Worm (Caenorhabditis elegans) whole organism, midembryonic: Measurements from ENCODE around the gene mltn-13.

Experiments
- T22C8.4 ChIP-seq: fragments of 200-800 bp; sonication (Bioruptor generic); IDR thresholded peaks from 2 replicates; pipeline ENCODE4 v1.3.6; 2022; ENCODE audit warnings: missing genetic modification characterization, missing compliant biosample characterization
- cog-1 ChIP-seq: sonication (generic microtip); optimal IDR thresholded peaks from 2 replicates; lab custom pipeline; 2016; ENCODE audit warnings: missing genetic modification characterization, missing compliant biosample characterization
- flt-1 ChIP-seq: fragments of 200-800 bp; sonication (Bioruptor generic); IDR thresholded peaks from 2 replicates; pipeline ENCODE4 v1.3.6; 2022; ENCODE audit warnings: missing genetic modification characterization, missing compliant biosample characterization
- klf-2 ChIP-seq: fragments of 200-800 bp; sonication (Bioruptor generic); conservative IDR thresholded peaks from 2 replicates; pipeline ENCODE4 v1.3.6; 2022; ENCODE audit warnings: missing genetic modification reagents, missing genetic modification characterization, missing compliant biosample characterization
- med-1 ChIP-seq: sonication (generic microtip); optimal IDR thresholded peaks from 2 replicates; lab custom pipeline; 2017; ENCODE audit warnings: missing genetic modification characterization, mild to moderate bottlenecking, missing compliant biosample characterization, antibody characterized with exemption, missing genetic modification reagents; ENCODE audit not compliant: insufficient read depth
- ref-1 ChIP-seq: fragments of 200-800 bp; sonication (Bioruptor generic); conservative IDR thresholded peaks from 2 replicates; pipeline ENCODE4 v1.3.6; 2022; ENCODE audit warnings: missing genetic modification reagents, missing genetic modification characterization, missing compliant biosample characterization
- tab-1 ChIP-seq: fragments of 200-800 bp; sonication (Bioruptor generic); IDR thresholded peaks from 2 replicates; pipeline ENCODE4 v1.3.6; 2022; ENCODE audit warnings: missing genetic modification characterization, missing compliant biosample characterization
- ztf-23 ChIP-seq: fragments of 200-800 bp; sonication (Bioruptor generic); IDR thresholded peaks from 2 replicates; pipeline ENCODE4 v1.3.6; 2022; ENCODE audit warnings: missing genetic modification reagents, missing genetic modification characterization, missing compliant biosample characterization
- ztf-29 ChIP-seq: fragments of 200-800 bp; sonication (Bioruptor generic); IDR thresholded peaks from 2 replicates; pipeline ENCODE4 v1.3.6; 2022; ENCODE audit warnings: missing genetic modification reagents, missing genetic modification characterization, missing compliant biosample characterization

mltn-13 gene

DNA sequence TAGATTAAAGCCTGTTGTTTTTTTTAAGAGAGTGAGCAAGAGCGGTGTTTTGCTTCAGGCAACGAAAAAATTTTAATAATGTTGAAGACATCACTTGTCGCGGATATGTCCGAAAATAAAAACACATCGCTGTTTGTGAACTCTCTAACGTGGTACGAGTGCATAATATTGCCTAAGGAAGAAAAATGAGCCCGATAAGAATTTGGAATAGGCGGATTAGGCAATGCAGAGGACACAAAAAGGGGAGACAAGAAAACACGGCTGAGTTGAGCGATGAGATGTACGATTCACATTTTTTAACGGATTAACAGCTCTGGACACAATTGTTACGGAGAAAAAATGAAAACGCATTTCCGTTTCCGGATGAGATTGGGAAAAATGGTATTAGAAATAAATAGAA lies 20.8 kb downstream of the mltn-13 start:
- TF ChIP-seq T22C8.4 (no peak), ref-1 (no peak), ztf-23 (GFP tag; lab: Robert Waterston, UW) (no peak), klf-2 (GFP tag; lab: Robert Waterston, UW) (no peak), flt-1 (GFP tag; lab: Robert Waterston, UW) (no peak), med-1 (GFP tag; lab: Kevin White, UChicago) (no peak), tab-1 (no peak), cog-1 (tag; lab: Kevin White, UChicago) (no peak), ztf-29 (GFP tag; lab: Robert Waterston, UW) (no peak)

DNA sequence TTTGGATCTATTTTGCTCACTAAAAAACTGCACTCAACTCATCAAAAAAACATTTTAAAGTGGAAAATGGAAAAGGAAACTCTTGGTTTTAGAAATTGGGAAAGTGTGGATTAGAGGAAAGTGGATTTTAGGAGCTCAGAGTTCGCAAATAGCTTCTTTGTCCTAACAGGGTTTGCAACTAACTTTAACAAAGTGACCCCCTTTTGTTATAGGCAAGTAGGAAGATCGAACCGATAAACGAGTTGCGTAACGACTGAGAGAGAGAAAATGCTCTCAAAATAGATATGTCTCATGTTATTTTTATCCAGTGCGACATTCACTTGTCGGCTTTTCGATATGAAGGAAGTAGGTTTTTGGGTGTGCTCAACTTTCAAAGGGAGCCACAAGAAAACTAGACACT lies 21.7 kb downstream of the mltn-13 start:
- TF ChIP-seq ztf-29 (GFP tag; lab: Robert Waterston, UW): no peak

DNA sequence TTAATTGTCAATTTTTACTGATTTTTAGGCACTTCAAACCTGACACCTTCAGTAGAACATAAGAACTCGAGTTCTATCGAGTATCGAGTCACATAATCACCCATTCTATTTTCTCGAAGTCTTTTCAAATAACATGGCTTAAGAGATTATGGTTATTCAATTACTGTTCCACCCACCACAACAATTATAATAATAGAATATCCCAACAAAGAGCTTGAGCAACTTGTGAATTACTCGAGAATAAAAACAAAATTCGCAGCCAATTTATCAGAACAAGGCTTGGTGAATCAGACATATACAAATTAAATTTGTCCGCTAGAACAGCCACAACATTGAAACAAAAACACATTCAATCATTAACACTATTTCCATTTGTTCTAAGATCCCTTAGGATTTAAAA lies 23.9 kb downstream of the mltn-13 start:
- no peak for TF ChIP-seq ztf-23 (GFP tag; lab: Robert Waterston, UW)
- no peak for TF ChIP-seq T22C8.4
- no peak for TF ChIP-seq ztf-29 (GFP tag; lab: Robert Waterston, UW)
- TF ChIP-seq tab-1: no peak
- TF ChIP-seq flt-1 (GFP tag; lab: Robert Waterston, UW): no peak
- no peak for TF ChIP-seq klf-2 (GFP tag; lab: Robert Waterston, UW)
- TF ChIP-seq cog-1 (tag; lab: Kevin White, UChicago): no peak

DNA sequence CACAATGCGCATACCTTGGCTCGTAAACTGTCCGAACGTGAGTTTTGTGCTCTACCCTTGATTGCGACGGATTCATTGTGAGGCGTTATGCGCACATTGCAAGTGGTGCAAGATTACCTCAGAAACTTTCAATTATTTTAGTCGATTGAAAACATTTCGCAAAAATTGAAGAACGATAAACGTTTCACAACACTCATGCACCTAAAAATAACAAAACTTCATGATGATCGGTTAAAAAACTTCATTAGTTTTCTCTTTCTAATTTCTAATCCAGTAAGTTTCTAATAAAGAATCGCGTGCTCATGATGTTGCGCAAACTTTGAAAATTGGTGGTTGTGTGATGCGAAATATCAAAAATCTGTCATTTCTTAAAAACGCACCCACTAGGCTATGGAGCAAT lies 29.4 kb downstream of the mltn-13 start, which contains the start of gene dop-1:
Gene dop-1, minus strand, starts transcription at position 101 of the 400 bp plus-strand sequence.
- TF ChIP-seq ref-1: no peak
- TF ChIP-seq tab-1: no peak
- TF ChIP-seq ztf-29 (GFP tag; lab: Robert Waterston, UW): no peak
- no peak for TF ChIP-seq flt-1 (GFP tag; lab: Robert Waterston, UW)
- no peak for TF ChIP-seq med-1 (GFP tag; lab: Kevin White, UChicago)
- no peak for TF ChIP-seq ztf-23 (GFP tag; lab: Robert Waterston, UW)
- no peak for TF ChIP-seq cog-1 (tag; lab: Kevin White, UChicago)
- TF ChIP-seq T22C8.4: no peak
- no peak for TF ChIP-seq klf-2 (GFP tag; lab: Robert Waterston, UW)

DNA sequence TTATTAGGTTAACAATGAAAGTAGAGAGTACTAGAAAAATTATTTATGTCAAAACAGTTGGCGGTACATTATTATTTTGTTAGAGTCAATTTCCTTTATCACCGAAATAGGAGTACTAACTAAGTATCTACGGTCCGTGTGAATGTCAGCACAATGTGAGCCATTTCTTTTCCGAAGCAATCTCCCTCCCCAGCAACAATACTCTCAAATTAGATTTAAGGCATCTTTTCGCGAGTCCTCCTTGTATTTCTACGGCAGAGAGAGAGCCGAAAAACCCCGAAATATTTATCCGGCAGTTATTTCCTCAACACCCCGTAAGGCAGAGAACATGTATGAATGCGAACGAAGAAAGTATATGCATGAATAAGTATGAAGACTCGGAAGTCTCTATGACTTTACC lies 32.9 kb downstream of the mltn-13 start:
- no peak for TF ChIP-seq med-1 (GFP tag; lab: Kevin White, UChicago)
- no peak for TF ChIP-seq ztf-23 (GFP tag; lab: Robert Waterston, UW)
- TF ChIP-seq ztf-29 (GFP tag; lab: Robert Waterston, UW): no peak
- TF ChIP-seq tab-1: no peak
- TF ChIP-seq cog-1 (tag; lab: Kevin White, UChicago): no peak
- no peak for TF ChIP-seq klf-2 (GFP tag; lab: Robert Waterston, UW)
- TF ChIP-seq ref-1: no peak
- TF ChIP-seq T22C8.4: no peak
- TF ChIP-seq flt-1 (GFP tag; lab: Robert Waterston, UW): no peak

DNA sequence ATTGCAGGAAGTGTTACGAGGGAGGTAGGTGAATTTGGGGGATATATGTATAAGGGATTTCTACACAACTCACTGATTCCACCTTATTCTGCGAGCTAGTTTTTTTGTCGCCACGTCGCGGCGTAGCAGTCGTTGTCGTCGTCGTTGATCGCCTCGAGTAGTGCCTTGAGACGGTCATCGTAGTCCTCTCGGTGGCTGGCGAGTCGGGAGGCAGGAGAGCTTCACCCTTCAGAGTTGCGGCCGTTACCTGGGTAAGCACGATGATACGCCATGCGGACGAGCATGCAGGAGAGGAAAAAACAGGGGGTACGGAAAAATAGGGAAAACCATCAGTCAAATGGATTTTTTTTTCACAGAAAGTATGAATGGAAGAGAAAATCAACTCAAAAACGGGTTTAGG lies 35.0 kb downstream of the mltn-13 start:
- TF ChIP-seq cog-1 (tag; lab: Kevin White, UChicago) (no peak), tab-1 (no peak), T22C8.4 (no peak), ztf-23 (GFP tag; lab: Robert Waterston, UW) (no peak), klf-2 (GFP tag; lab: Robert Waterston, UW) (no peak), med-1 (GFP tag; lab: Kevin White, UChicago) (no peak), flt-1 (GFP tag; lab: Robert Waterston, UW) (no peak), ref-1 (no peak), ztf-29 (GFP tag; lab: Robert Waterston, UW) (no peak)

DNA sequence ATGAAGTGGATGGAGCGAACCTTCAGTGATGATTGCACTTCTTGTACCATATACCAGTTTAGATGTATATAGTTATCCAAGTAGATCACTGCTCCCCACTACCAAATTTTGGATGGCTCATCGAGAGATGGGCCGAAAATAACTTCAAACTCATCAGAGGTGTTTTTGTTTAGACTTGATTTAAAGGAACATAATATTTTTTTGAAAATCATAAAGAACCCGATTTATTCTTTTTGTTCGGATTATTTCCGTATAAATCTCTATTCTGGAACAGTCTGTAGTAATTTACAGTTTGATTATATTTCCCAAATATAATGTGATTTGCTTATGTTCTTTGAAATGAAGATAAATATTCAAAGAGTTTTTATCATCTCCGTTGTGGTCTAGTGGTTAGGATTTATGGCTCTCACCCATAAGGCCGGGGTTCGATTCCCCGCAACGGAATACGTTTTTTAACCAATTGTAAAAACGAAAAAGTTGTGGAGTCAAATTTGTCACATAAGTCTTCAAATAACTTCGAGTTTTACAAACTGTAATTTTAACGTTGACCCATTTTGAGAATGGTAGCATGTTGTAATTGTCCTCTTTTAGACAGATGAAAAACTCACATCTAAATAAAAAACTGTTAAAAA lies 37.8 kb downstream of the mltn-13 start:
- TF ChIP-seq med-1 (GFP tag; lab: Kevin White, UChicago): no peak
- TF ChIP-seq flt-1 (GFP tag; lab: Robert Waterston, UW): no peak
- no peak for TF ChIP-seq T22C8.4
- no peak for TF ChIP-seq ref-1
- no peak for TF ChIP-seq ztf-29 (GFP tag; lab: Robert Waterston, UW)
- no peak for TF ChIP-seq tab-1
- TF ChIP-seq klf-2 (GFP tag; lab: Robert Waterston, UW): no peak
- TF ChIP-seq cog-1 (tag; lab: Kevin White, UChicago): no peak
- TF ChIP-seq ztf-23 (GFP tag; lab: Robert Waterston, UW): no peak

DNA sequence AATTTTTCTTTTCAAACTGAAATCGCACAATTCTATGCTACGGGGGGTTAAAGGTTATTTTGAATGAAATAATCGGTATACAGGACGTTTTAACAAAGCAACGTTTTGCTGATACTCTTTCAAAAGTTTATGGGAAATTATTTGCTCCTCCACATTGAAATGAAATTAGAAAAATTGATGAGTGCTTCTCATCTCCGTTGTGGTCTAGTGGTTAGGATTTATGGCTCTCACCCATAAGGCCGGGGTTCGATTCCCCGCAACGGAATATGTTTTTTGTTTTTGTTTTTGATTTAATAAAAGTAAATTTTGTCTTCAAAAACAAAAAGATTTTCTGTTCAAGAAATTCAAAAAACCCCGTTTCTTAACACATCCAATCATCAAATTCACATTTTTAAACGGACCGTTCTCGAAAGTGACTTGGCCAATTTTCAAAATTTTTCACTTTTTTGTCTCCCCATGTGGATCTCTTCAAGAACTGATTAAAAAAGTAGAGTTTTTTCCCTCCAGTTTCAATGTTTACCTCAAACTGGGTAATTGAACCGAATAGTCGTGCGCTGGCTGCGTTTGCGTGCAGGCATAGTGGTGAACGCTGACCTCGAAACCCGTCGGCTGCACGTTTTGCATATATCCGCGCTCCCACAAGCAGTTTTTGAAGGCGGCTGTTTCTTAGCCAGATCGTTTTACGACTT lies 38.4 kb downstream of the mltn-13 start:
- TF ChIP-seq cog-1 (tag; lab: Kevin White, UChicago): no peak
- TF ChIP-seq ref-1: no peak

DNA sequence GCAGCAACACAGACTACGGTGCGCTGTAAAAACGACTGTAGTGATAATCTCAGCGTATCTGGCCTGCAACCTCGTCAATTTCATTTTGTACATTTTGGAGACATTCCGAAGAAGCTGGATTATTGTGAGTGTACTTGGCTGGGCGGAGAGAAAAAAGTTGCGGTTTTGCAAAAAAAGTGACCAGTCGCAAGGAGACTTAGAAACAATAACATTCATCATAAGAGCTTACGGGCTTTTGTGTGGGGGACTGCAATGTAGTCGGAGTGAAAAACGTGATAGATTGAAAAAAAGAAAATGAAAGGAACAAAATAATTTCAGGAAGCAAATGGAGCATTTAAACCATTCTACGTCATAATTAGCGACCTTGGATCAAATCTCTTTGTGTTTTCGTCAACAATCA lies 39.7 kb downstream of the mltn-13 start:
- TF ChIP-seq tab-1 (no peak), T22C8.4 (no peak), med-1 (GFP tag; lab: Kevin White, UChicago) (no peak), ref-1 (no peak)

DNA sequence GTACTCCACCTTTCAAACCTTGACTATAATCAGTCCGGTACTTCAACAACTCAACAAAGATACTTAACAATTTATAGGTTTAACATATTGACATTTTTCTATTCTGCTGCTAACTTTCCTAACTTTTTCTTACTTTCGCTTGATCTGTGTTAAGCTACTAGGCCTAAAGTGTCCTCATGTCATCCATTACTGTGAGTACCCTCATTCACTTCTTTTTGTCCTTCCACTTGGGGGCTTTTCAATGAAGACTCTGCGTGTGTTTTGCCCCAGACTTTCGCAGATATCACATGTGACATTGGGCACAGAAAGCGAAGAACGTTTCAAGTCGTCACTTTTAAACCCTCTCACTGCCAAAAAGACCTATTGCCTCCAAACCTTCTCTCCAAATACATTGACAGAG lies 43.5 kb downstream of the mltn-13 start:
- TF ChIP-seq ref-1 (no peak), cog-1 (tag; lab: Kevin White, UChicago) (no peak), flt-1 (GFP tag; lab: Robert Waterston, UW) (no peak), ztf-23 (GFP tag; lab: Robert Waterston, UW) (no peak), ztf-29 (GFP tag; lab: Robert Waterston, UW) (no peak), tab-1 (no peak), klf-2 (GFP tag; lab: Robert Waterston, UW) (no peak), T22C8.4 (no peak), med-1 (GFP tag; lab: Kevin White, UChicago) (no peak)
